Fruit fly (Drosophila melanogaster) whole organism, embryonic: ENCODE data around the gene Rab3GAP1.
A peak's percentile ranks its signal among the peaks of the same experiment; 100 is the strongest.

Source experiments
- Ada2b ChIP-seq: fragments of 200-800 bp; sonication (Bioruptor generic); IDR thresholded peaks from 2 replicates; pipeline ENCODE4 v1.3.6; 2022; ENCODE audit warnings: missing biosample characterization, missing genetic modification characterization
- CG11696 ChIP-seq: fragments of 200-800 bp; sonication (Bioruptor generic); IDR thresholded peaks from 2 replicates; pipeline ENCODE4 v1.3.6; 2022; ENCODE audit warnings: missing biosample characterization, missing genetic modification characterization
- CG1233 ChIP-seq: fragments of 200-800 bp; sonication (Bioruptor generic); optimal IDR thresholded peaks from 4 replicates; lab custom pipeline; 2018; ENCODE audit warnings: missing biosample characterization, mild to moderate bottlenecking, missing genetic modification characterization
- CG14667 ChIP-seq: fragments of 200-800 bp; sonication (Bioruptor generic); IDR thresholded peaks from 2 replicates; pipeline ENCODE4 v1.3.6; 2022; ENCODE audit warnings: missing biosample characterization, missing genetic modification characterization
- CG14860 ChIP-seq: fragments of 200-800 bp; sonication (Bioruptor generic); IDR thresholded peaks from 3 replicates; pipeline ENCODE4 v1.3.6; 2022; ENCODE audit warnings: missing biosample characterization, missing genetic modification characterization; ENCODE audit not compliant: partially characterized antibody
- CG15479 ChIP-seq: fragments of 200-800 bp; sonication (Bioruptor generic); optimal IDR thresholded peaks from 3 replicates; lab custom pipeline; 2019; ENCODE audit warnings: missing biosample characterization, mild to moderate bottlenecking, missing genetic modification characterization, moderate library complexity
- CG1602 ChIP-seq: fragments of 200-800 bp; sonication (Bioruptor generic); optimal IDR thresholded peaks from 3 replicates; lab custom pipeline; 2016; ENCODE audit warnings: missing biosample characterization, missing genetic modification characterization
- CG17359 ChIP-seq: fragments of 200-800 bp; sonication (Bioruptor generic); optimal IDR thresholded peaks from 3 replicates; lab custom pipeline; 2018; ENCODE audit warnings: missing biosample characterization, mild to moderate bottlenecking, missing genetic modification characterization, moderate library complexity
- CG33213 ChIP-seq: fragments of 200-800 bp; sonication (Bioruptor generic); optimal IDR thresholded peaks from 3 replicates; lab custom pipeline; 2016; ENCODE audit warnings: missing biosample characterization, missing genetic modification characterization
- CG4404 ChIP-seq: fragments of 200-800 bp; sonication (Bioruptor generic); IDR thresholded peaks from 2 replicates; pipeline ENCODE4 v1.3.6; 2022; ENCODE audit warnings: missing biosample characterization, missing genetic modification characterization
- CG4730 ChIP-seq: fragments of 200-800 bp; sonication (Bioruptor generic); IDR thresholded peaks from 2 replicates; pipeline ENCODE4 v1.3.6; 2022; ENCODE audit warnings: missing biosample characterization, missing genetic modification characterization
- CG6272 ChIP-seq: fragments of 200-800 bp; sonication (Bioruptor generic); IDR thresholded peaks from 2 replicates; pipeline ENCODE4 v1.3.6; 2022; ENCODE audit warnings: missing biosample characterization, missing genetic modification characterization
- CG6654 ChIP-seq: fragments of 200-800 bp; sonication (Bioruptor generic); optimal IDR thresholded peaks from 2 replicates; lab custom pipeline; 2017; ENCODE audit warnings: missing biosample characterization, mild to moderate bottlenecking, missing genetic modification characterization
- CG7556 ChIP-seq: fragments of 200-800 bp; sonication (Bioruptor generic); optimal IDR thresholded peaks from 2 replicates; lab custom pipeline; 2017; ENCODE audit warnings: missing biosample characterization, mild to moderate bottlenecking, missing genetic modification characterization
- CG7786 ChIP-seq: fragments of 200-800 bp; sonication (Bioruptor generic); optimal IDR thresholded peaks from 2 replicates; lab custom pipeline; 2016; ENCODE audit warnings: missing biosample characterization, missing genetic modification characterization
- CG7987 ChIP-seq: fragments of 200-800 bp; sonication (Bioruptor generic); optimal IDR thresholded peaks from 2 replicates; lab custom pipeline; 2018; ENCODE audit warnings: missing biosample characterization, mild to moderate bottlenecking, missing genetic modification characterization, moderate library complexity
- CG8281 ChIP-seq: fragments of 200-800 bp; sonication (Bioruptor generic); optimal IDR thresholded peaks from 2 replicates; lab custom pipeline; 2018; ENCODE audit warnings: missing biosample characterization, mild to moderate bottlenecking, missing genetic modification characterization, moderate library complexity
- CG8478 ChIP-seq: fragments of >200 bp; optimal IDR thresholded peaks from 2 replicates; lab custom pipeline; 2018
- CG9215 ChIP-seq: fragments of 200-800 bp; sonication (Bioruptor generic); IDR thresholded peaks from 2 replicates; pipeline ENCODE4 v1.3.6; 2022; ENCODE audit warnings: missing biosample characterization, missing genetic modification characterization
- CG9797 ChIP-seq: fragments of 200-800 bp; sonication (Bioruptor generic); optimal IDR thresholded peaks from 3 replicates; lab custom pipeline; 2018; ENCODE audit warnings: missing biosample characterization, mild to moderate bottlenecking, missing genetic modification characterization
- Dfd ChIP-seq, 2 experiments: fragments of >200 bp; optimal IDR thresholded peaks; 2 replicates each; lab custom pipeline; 2017; ENCODE audit warnings: missing biosample characterization in 2 of 2, missing genetic modification characterization in 2 of 2
- Doc3 ChIP-seq: fragments of 200-800 bp; sonication (Bioruptor generic); IDR thresholded peaks from 3 replicates; pipeline ENCODE4 v1.3.6; 2022; ENCODE audit warnings: missing biosample characterization, missing genetic modification characterization; ENCODE audit not compliant: partially characterized antibody
- Dp ChIP-seq: fragments of 200-800 bp; sonication (Bioruptor generic); optimal IDR thresholded peaks from 2 replicates; lab custom pipeline; 2018; ENCODE audit warnings: missing biosample characterization, mild to moderate bottlenecking, missing genetic modification characterization, moderate library complexity
- NK7.1 ChIP-seq: fragments of 200-800 bp; sonication (Bioruptor generic); optimal IDR thresholded peaks from 3 replicates; lab custom pipeline; 2016; ENCODE audit warnings: missing biosample characterization, missing genetic modification characterization
- Nf-YB ChIP-seq: fragments of 200-800 bp; sonication (Bioruptor generic); optimal IDR thresholded peaks from 3 replicates; lab custom pipeline; 2019; ENCODE audit warnings: missing biosample characterization, mild to moderate bottlenecking, missing genetic modification characterization, moderate library complexity
- Side ChIP-seq: fragments of 200-800 bp; sonication (Bioruptor generic); optimal IDR thresholded peaks from 2 replicates; lab custom pipeline; 2016; ENCODE audit warnings: missing biosample characterization, missing genetic modification characterization
- Tbp ChIP-seq: fragments of >200 bp; optimal IDR thresholded peaks from 2 replicates; lab custom pipeline; 2018; ENCODE audit warnings: missing biosample characterization, missing genetic modification characterization
- Xrp1 ChIP-seq: fragments of 200-800 bp; sonication (Bioruptor generic); IDR thresholded peaks from 2 replicates; pipeline ENCODE4 v1.3.6; 2022; ENCODE audit warnings: missing biosample characterization, missing genetic modification characterization
- YL-1 ChIP-seq: fragments of 200-800 bp; sonication (Bioruptor generic); optimal IDR thresholded peaks from 3 replicates; lab custom pipeline; 2017; ENCODE audit warnings: missing biosample characterization, mild to moderate bottlenecking, missing genetic modification characterization
- al ChIP-seq: fragments of 200-800 bp; sonication (Bioruptor generic); IDR thresholded peaks from 2 replicates; pipeline ENCODE4 v1.3.6; 2022; ENCODE audit warnings: missing biosample characterization, missing genetic modification characterization
- bcd ChIP-seq: fragments of 200-800 bp; sonication (Bioruptor generic); optimal IDR thresholded peaks from 2 replicates; lab custom pipeline; 2017; ENCODE audit warnings: missing biosample characterization, mild to moderate bottlenecking, missing genetic modification characterization
- btn ChIP-seq: fragments of 200-800 bp; sonication (Bioruptor generic); optimal IDR thresholded peaks from 2 replicates; lab custom pipeline; 2016; ENCODE audit warnings: missing biosample characterization, missing genetic modification characterization
- cato ChIP-seq: fragments of 200-800 bp; sonication (Bioruptor generic); optimal IDR thresholded peaks from 2 replicates; lab custom pipeline; 2016; ENCODE audit warnings: missing biosample characterization, missing genetic modification characterization, borderline replicate concordance
- croc ChIP-seq: fragments of 200-800 bp; sonication (Bioruptor generic); conservative IDR thresholded peaks from 3 replicates; pipeline ENCODE4 v1.3.6; 2022; ENCODE audit warnings: missing biosample characterization, missing genetic modification characterization
- crp ChIP-seq, 2 experiments: fragments of 200-800 bp; sonication (Bioruptor generic); optimal IDR thresholded peaks; 2 replicates in 1 of 2; 3 replicates in 1 of 2; lab custom pipeline; 2017; ENCODE audit warnings: missing biosample characterization in 2 of 2, missing genetic modification characterization in 2 of 2, mild to moderate bottlenecking in 1 of 2, moderate library complexity in 1 of 2
- danr ChIP-seq: fragments of 200-800 bp; sonication (Bioruptor generic); IDR thresholded peaks from 2 replicates; pipeline ENCODE4 v1.3.6; 2022; ENCODE audit warnings: missing biosample characterization, missing genetic modification characterization
- disco-r ChIP-seq: fragments of 200-800 bp; sonication (Bioruptor generic); optimal IDR thresholded peaks from 2 replicates; lab custom pipeline; 2016; ENCODE audit warnings: missing biosample characterization, missing genetic modification characterization
- ewg ChIP-seq: fragments of 200-800 bp; sonication (Bioruptor generic); optimal IDR thresholded peaks from 3 replicates; lab custom pipeline; 2017; ENCODE audit warnings: mild to moderate bottlenecking, missing biosample characterization, missing genetic modification reagents, missing genetic modification characterization
- fd3F ChIP-seq: fragments of 200-800 bp; sonication (Bioruptor generic); optimal IDR thresholded peaks from 2 replicates; lab custom pipeline; 2018; ENCODE audit warnings: missing biosample characterization, mild to moderate bottlenecking, missing genetic modification characterization, moderate library complexity
- gem ChIP-seq: fragments of 200-800 bp; sonication (Bioruptor generic); optimal IDR thresholded peaks from 2 replicates; lab custom pipeline; 2019; ENCODE audit warnings: missing biosample characterization, mild to moderate bottlenecking, missing genetic modification characterization, moderate library complexity
- gt ChIP-seq: fragments of 200-800 bp; sonication (Bioruptor generic); IDR thresholded peaks from 2 replicates; pipeline ENCODE4 v1.3.6; 2022; ENCODE audit warnings: missing biosample characterization, missing genetic modification characterization
- h ChIP-seq: fragments of >200 bp; optimal IDR thresholded peaks from 2 replicates; lab custom pipeline; 2017
- ham ChIP-seq: fragments of 200-800 bp; sonication (Bioruptor generic); IDR thresholded peaks from 2 replicates; pipeline ENCODE4 v1.3.6; 2022; ENCODE audit warnings: missing biosample characterization, missing genetic modification characterization
- nerfin-1 ChIP-seq: fragments of 200-800 bp; sonication (Bioruptor generic); optimal IDR thresholded peaks from 3 replicates; lab custom pipeline; 2019; ENCODE audit warnings: missing biosample characterization, mild to moderate bottlenecking, missing genetic modification characterization, moderate library complexity
- pros ChIP-seq: fragments of 200-800 bp; sonication (Bioruptor generic); optimal IDR thresholded peaks from 3 replicates; lab custom pipeline; 2019; ENCODE audit warnings: missing biosample characterization, mild to moderate bottlenecking, missing genetic modification characterization, moderate library complexity
- sc ChIP-seq, 3 experiments: fragments of >200 bp in 2 of 3; fragments of 200-800 bp in 1 of 3; sonication (Bioruptor generic) in 1 of 3; optimal IDR thresholded peaks; 2 replicates in 2 of 3; 3 replicates in 1 of 3; lab custom pipeline; 2017; ENCODE audit warnings: mild to moderate bottlenecking in 1 of 3, missing biosample characterization in 1 of 3, missing genetic modification characterization in 1 of 3, missing genetic modification reagents in 1 of 3
- ssp ChIP-seq: fragments of 200-800 bp; sonication (Bioruptor generic); IDR thresholded peaks from 2 replicates; pipeline ENCODE4 v1.3.6; 2022; ENCODE audit warnings: missing biosample characterization, missing genetic modification characterization
- toy ChIP-seq: fragments of 200-800 bp; sonication (Bioruptor generic); IDR thresholded peaks from 2 replicates; pipeline ENCODE4 v1.3.6; 2022; ENCODE audit warnings: missing biosample characterization, missing genetic modification characterization
- unpg ChIP-seq: fragments of 200-800 bp; sonication (Bioruptor generic); optimal IDR thresholded peaks from 3 replicates; lab custom pipeline; 2018; ENCODE audit warnings: missing biosample characterization, mild to moderate bottlenecking, missing genetic modification characterization, moderate library complexity
- vvl ChIP-seq: fragments of 200-800 bp; sonication (Bioruptor generic); IDR thresholded peaks from 2 replicates; pipeline ENCODE4 v1.3.6; 2022; ENCODE audit warnings: missing biosample characterization, missing genetic modification characterization
- zen2 ChIP-seq: fragments of 200-800 bp; sonication (Bioruptor generic); IDR thresholded peaks from 3 replicates; pipeline ENCODE4 v1.3.6; 2022; ENCODE audit warnings: missing biosample characterization, missing genetic modification characterization; ENCODE audit not compliant: partially characterized antibody

Gene Rab3GAP1

DNA sequence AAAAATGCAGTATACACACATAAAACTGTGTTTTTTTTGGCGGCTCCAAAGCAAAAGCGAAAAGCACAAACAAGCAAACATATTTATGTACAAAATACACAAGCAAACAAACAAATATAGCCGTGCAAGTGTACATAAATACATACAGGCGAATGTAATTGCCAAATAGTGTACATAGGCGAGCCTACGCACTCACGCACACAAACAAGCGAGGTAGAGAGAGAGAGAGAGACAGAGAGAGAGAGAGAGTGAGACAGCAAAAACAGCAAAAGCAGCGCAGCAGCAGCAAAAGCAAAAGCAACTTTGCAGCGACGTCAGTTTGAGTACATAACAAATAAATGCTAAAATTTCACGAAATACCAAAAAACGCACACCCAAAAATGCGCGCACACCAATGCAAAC, 37.7 kb upstream of the Rab3GAP1 start (continued):
- TF ChIP-seq nerfin-1 (tag; lab: Kevin White, UChicago) (peak; percentile 88), sc (optimal IDR thresholded peaks at IDR 0.05; lab: Kevin White, UChicago) (no peak), sc (GFP tag; optimal IDR thresholded peaks at IDR 0.05; lab: Kevin White, UChicago) (peak; percentile 89), Dp (GFP tag; lab: Kevin White, UChicago) (no peak), cato (GFP tag; lab: Kevin White, UChicago) (peak; percentile 70), gt (GFP tag; lab: Robert Waterston, UW) (no peak), Ada2b (GFP tag; lab: Robert Waterston, UW) (peak; percentile 47; the same call in 1 of the 2 replicates), CG1233 (peak; percentile 89), disco-r (GFP tag; lab: Kevin White, UChicago) (peak; percentile 79), NK7.1 (peak; percentile 87), danr (no peak; the same call in 1 of the 2 replicates), Nf-YB (GFP tag; lab: Kevin White, UChicago) (peak; percentile 44), CG14860 (GFP tag; lab: Robert Waterston, UW) (no peak), ham (GFP tag; lab: Robert Waterston, UW) (no peak), CG6654 (GFP tag; lab: Kevin White, UChicago) (peak; percentile 73), Dfd (GFP tag; optimal IDR thresholded peaks at IDR 0.05; lab: Kevin White, UChicago) (no peak), CG7786 (GFP tag; lab: Kevin White, UChicago) (peak; percentile 47), Doc3 (GFP tag; lab: Robert Waterston, UW) (0 out of 3 replicates have a peak, but pooled peaks have one; percentile 13), CG7556 (GFP tag; lab: Kevin White, UChicago) (no peak), CG9797 (GFP tag; lab: Kevin White, UChicago) (no peak), bcd (GFP tag; lab: Kevin White, UChicago) (peak; percentile 81), CG4730 (GFP tag; lab: Robert Waterston, UW) (peak; percentile 25; the same call in 1 of the 2 replicates), unpg (GFP tag; lab: Kevin White, UChicago) (peak; percentile 88), CG33213 (GFP tag; lab: Kevin White, UChicago) (peak; percentile 91), gem (peak; percentile 87), zen2 (GFP tag; lab: Robert Waterston, UW) (no peak), CG14667 (no peak), CG4404 (GFP tag; lab: Robert Waterston, UW) (no peak), btn (GFP tag; lab: Kevin White, UChicago) (peak; percentile 90), CG17359 (tag; lab: Kevin White, UChicago) (peak; percentile 96), CG6272 (GFP tag; lab: Robert Waterston, UW) (no peak), crp (GFP tag; optimal IDR thresholded peaks at IDR 0.05; lab: Kevin White, UChicago) (peak in 1 of 2 experiments; percentile 41), toy (GFP tag; lab: Robert Waterston, UW) (no peak), Side (GFP tag; lab: Kevin White, UChicago) (peak; percentile 84), ssp (no peak), CG8281 (tag; lab: Kevin White, UChicago) (peak; percentile 75), Tbp (GFP tag; lab: Kevin White, UChicago) (no peak), CG15479 (GFP tag; lab: Kevin White, UChicago) (no peak), CG9215 (no peak), CG1602 (GFP tag; lab: Kevin White, UChicago) (peak; percentile 57), h (lab: Kevin White, UChicago) (no peak), fd3F (GFP tag; lab: Kevin White, UChicago) (peak; percentile 74), ewg (GFP tag; lab: Kevin White, UChicago) (peak; percentile 80), CG8478 (lab: Kevin White, UChicago) (peak; percentile 95), croc (GFP tag; lab: Robert Waterston, UW) (peak; percentile 14; the same call in 1 of the 3 replicates), YL-1 (GFP tag; lab: Kevin White, UChicago) (peak; percentile 62), al (GFP tag; lab: Robert Waterston, UW) (no peak), Xrp1 (peak; percentile 82), CG7987 (peak; percentile 97), vvl (GFP tag; lab: Robert Waterston, UW) (peak; percentile 74), pros (GFP tag; lab: Kevin White, UChicago) (no peak), CG11696 (GFP tag; lab: Robert Waterston, UW) (peak; percentile 81)
